Worm (Caenorhabditis elegans) whole organism, L4 larva: Measurements from ENCODE around the gene dnj-5.
A peak's percentile ranks its signal among the peaks of the same experiment; 100 is the strongest.

Source experiments
- D1046.2 ChIP-seq: fragments of 200-800 bp; sonication (Bioruptor generic); IDR thresholded peaks from 2 replicates; pipeline ENCODE4 v1.3.6; 2022; ENCODE audit warnings: missing genetic modification characterization, missing compliant biosample characterization
- F10B5.3 ChIP-seq: sonication (generic microtip); optimal IDR thresholded peaks from 2 replicates; lab custom pipeline; 2016; ENCODE audit warnings: mild to moderate bottlenecking, missing genetic modification characterization, missing compliant biosample characterization
- F26F4.8 ChIP-seq: fragments of 200-800 bp; sonication (Bioruptor generic); conservative IDR thresholded peaks from 2 replicates; pipeline ENCODE4 v1.3.6; 2022; ENCODE audit warnings: missing genetic modification characterization, missing compliant biosample characterization
- F37D6.2 ChIP-seq: sonication (generic microtip); optimal IDR thresholded peaks from 2 replicates; lab custom pipeline; 2016; ENCODE audit warnings: mild to moderate bottlenecking, missing genetic modification characterization, missing compliant biosample characterization
- F44E2.7 ChIP-seq: fragments of 200-800 bp; sonication (Bioruptor generic); IDR thresholded peaks from 2 replicates; pipeline ENCODE4 v2.1.2; 2022; ENCODE audit warnings: missing genetic modification characterization, missing compliant biosample characterization
- T20F7.1 ChIP-seq: fragments of 200-800 bp; sonication (Bioruptor generic); optimal IDR thresholded peaks from 2 replicates; lab custom pipeline; 2018; ENCODE audit warnings: mild to moderate bottlenecking, missing genetic modification characterization, missing compliant biosample characterization
- T26A8.4 ChIP-seq: fragments of 200-800 bp; sonication (Bioruptor generic); IDR thresholded peaks from 2 replicates; pipeline ENCODE4 v1.3.6; 2022; ENCODE audit warnings: missing genetic modification characterization, missing compliant biosample characterization
- Y105C5A.15 ChIP-seq: fragments of 200-800 bp; sonication (Bioruptor generic); IDR thresholded peaks from 2 replicates; pipeline ENCODE4 v1.3.6; 2022; ENCODE audit warnings: missing genetic modification characterization, missing compliant biosample characterization
- Y48G9A.11 ChIP-seq: fragments of 200-800 bp; sonication (Bioruptor generic); IDR thresholded peaks from 2 replicates; pipeline ENCODE4 v1.3.6; 2022; ENCODE audit warnings: missing genetic modification reagents, missing genetic modification characterization, missing compliant biosample characterization
- aha-1 ChIP-seq: fragments of 150-350 bp; peaks from one replicate; lab custom pipeline; 2014; ENCODE audit warnings: missing biosample characterization, missing genetic modification characterization
- aly-2 ChIP-seq: sonication (generic microtip); optimal IDR thresholded peaks from 2 replicates; lab custom pipeline; 2018; ENCODE audit warnings: missing biosample characterization, missing genetic modification characterization
- ama-1 ChIP-seq: fragments of 150-350 bp; optimal IDR thresholded peaks from 2 replicates; lab custom pipeline; 2014; ENCODE audit warnings: inconsistent platforms, mixed read lengths
- ces-1 ChIP-seq: fragments of 150-350 bp; sonication (generic microtip); optimal IDR thresholded peaks from 4 replicates; lab custom pipeline; 2014; ENCODE audit warnings: missing biosample characterization, missing genetic modification reagents, missing genetic modification characterization
- daf-16 ChIP-seq, 3 experiments: sonication (generic microtip); optimal IDR thresholded peaks; 2 replicates each; lab custom pipeline; 2016 to 2017; ENCODE audit warnings: missing genetic modification characterization in 3 of 3, missing genetic modification reagents in 3 of 3, mild to moderate bottlenecking in 2 of 3, missing compliant biosample characterization in 2 of 3, missing biosample characterization in 1 of 3, moderate library complexity in 1 of 3
- dmd-6 ChIP-seq: fragments of 200-800 bp; sonication (Bioruptor generic); IDR thresholded peaks from 2 replicates; pipeline ENCODE4 v1.3.6; 2022; ENCODE audit warnings: missing genetic modification reagents, missing genetic modification characterization, missing compliant biosample characterization
- dmd-8 ChIP-seq: fragments of 200-800 bp; sonication (Bioruptor generic); IDR thresholded peaks from 2 replicates; pipeline ENCODE4 v1.3.6; 2022; ENCODE audit warnings: missing genetic modification characterization, missing compliant biosample characterization
- dmd-9 ChIP-seq: fragments of 200-800 bp; sonication (Bioruptor generic); IDR thresholded peaks from 2 replicates; pipeline ENCODE4 v1.3.6; 2022; ENCODE audit warnings: missing genetic modification reagents, missing genetic modification characterization, missing compliant biosample characterization
- duxl-1 ChIP-seq: sonication (generic microtip); optimal IDR thresholded peaks from 2 replicates; lab custom pipeline; 2016; ENCODE audit warnings: mild to moderate bottlenecking, missing genetic modification characterization, moderate library complexity, missing compliant biosample characterization; ENCODE audit not compliant: poor library complexity
- dve-1 ChIP-seq: sonication (generic microtip); optimal IDR thresholded peaks from 2 replicates; lab custom pipeline; 2017; ENCODE audit warnings: antibody characterized with exemption, mild to moderate bottlenecking, missing genetic modification characterization, missing compliant biosample characterization; ENCODE audit not compliant: insufficient read depth
- egl-43 ChIP-seq: fragments of 200-800 bp; sonication (Bioruptor generic); IDR thresholded peaks from 2 replicates; pipeline ENCODE4 v1.3.6; 2022; ENCODE audit warnings: missing genetic modification reagents, missing genetic modification characterization, missing compliant biosample characterization
- hif-1 ChIP-seq, 2 experiments: sonication (generic microtip); optimal IDR thresholded peaks; 2 replicates each; lab custom pipeline; 2016 to 2017; ENCODE audit warnings: missing compliant biosample characterization in 2 of 2, missing genetic modification characterization in 2 of 2, missing genetic modification reagents in 2 of 2, missing genotype in 2 of 2, mild to moderate bottlenecking in 1 of 2
- hlh-11 ChIP-seq: fragments of 200-800 bp; sonication (Bioruptor generic); optimal IDR thresholded peaks from 2 replicates; lab custom pipeline; 2018; ENCODE audit warnings: mild to moderate bottlenecking, missing genetic modification characterization, missing compliant biosample characterization
- hlh-30 ChIP-seq: sonication (generic microtip); optimal IDR thresholded peaks from 2 replicates; lab custom pipeline; 2017; ENCODE audit warnings: antibody characterized with exemption, mild to moderate bottlenecking, missing genetic modification characterization, missing compliant biosample characterization; ENCODE audit not compliant: insufficient read depth
- lin-13 ChIP-seq: fragments of 150-350 bp; optimal IDR thresholded peaks from 2 replicates; lab custom pipeline; 2014; ENCODE audit warnings: missing biosample characterization, missing genetic modification reagents, missing genetic modification characterization
- lin-29 ChIP-seq: fragments of 200-800 bp; sonication (Bioruptor generic); IDR thresholded peaks from 2 replicates; pipeline ENCODE4 v1.3.6; 2022; ENCODE audit warnings: missing genetic modification reagents, missing genetic modification characterization, missing compliant biosample characterization
- lsy-2 ChIP-seq, 2 experiments: fragments of 150-350 bp in 1 of 2; sonication (generic microtip) in 1 of 2; optimal IDR thresholded peaks; 2 replicates each; lab custom pipeline; 2014 to 2017; ENCODE audit warnings: missing biosample characterization in 2 of 2, missing genetic modification characterization in 2 of 2
- madf-5 ChIP-seq, 2 experiments: fragments of 200-800 bp; sonication (Bioruptor generic); IDR thresholded peaks; 2 replicates each; pipeline ENCODE4 v1.3.6; 2022; ENCODE audit warnings: missing compliant biosample characterization in 2 of 2, missing genetic modification characterization in 2 of 2
- madf-9 ChIP-seq: fragments of 200-800 bp; sonication (Bioruptor generic); conservative IDR thresholded peaks from 2 replicates; pipeline ENCODE4 v1.3.6; 2022; ENCODE audit warnings: missing genetic modification reagents, missing genetic modification characterization, missing compliant biosample characterization
- mep-1 ChIP-seq: fragments of 150-350 bp; sonication (generic microtip); optimal IDR thresholded peaks from 3 replicates; lab custom pipeline; 2014; ENCODE audit warnings: missing biosample characterization, missing genetic modification characterization
- mes-2 ChIP-seq: sonication (generic microtip); optimal IDR thresholded peaks from 2 replicates; lab custom pipeline; 2016; ENCODE audit warnings: missing genotype, mild to moderate bottlenecking, missing genetic modification characterization, missing compliant biosample characterization; ENCODE audit not compliant: poor library complexity, severe bottlenecking
- nhr-28 ChIP-seq: fragments of 150-350 bp; optimal IDR thresholded peaks from 2 replicates; lab custom pipeline; 2014; ENCODE audit warnings: missing biosample characterization, missing genetic modification characterization
- nhr-41 ChIP-seq: fragments of 200-800 bp; sonication (Bioruptor generic); IDR thresholded peaks from 2 replicates; pipeline ENCODE4 v1.3.6; 2022; ENCODE audit warnings: missing genetic modification reagents, missing genetic modification characterization, missing compliant biosample characterization
- nhr-6 ChIP-seq: fragments of 150-350 bp; optimal IDR thresholded peaks from 2 replicates; lab custom pipeline; 2014; ENCODE audit warnings: missing biosample characterization, missing genetic modification characterization
- nhr-76 ChIP-seq: fragments of 150-350 bp; optimal IDR thresholded peaks from 2 replicates; lab custom pipeline; 2014; ENCODE audit warnings: missing biosample characterization, missing genetic modification characterization
- php-3 ChIP-seq: fragments of 200-800 bp; sonication (Bioruptor generic); IDR thresholded peaks from 2 replicates; pipeline ENCODE4 v1.3.6; 2022; ENCODE audit warnings: missing genetic modification reagents, missing genetic modification characterization, missing compliant biosample characterization
- pqm-1 ChIP-seq: sonication (generic microtip); optimal IDR thresholded peaks from 2 replicates; lab custom pipeline; 2017; ENCODE audit warnings: missing biosample characterization, missing genetic modification characterization
- skn-1 ChIP-seq: fragments of 150-350 bp; optimal IDR thresholded peaks from 2 replicates; lab custom pipeline; 2014; ENCODE audit warnings: missing biosample characterization, missing genetic modification characterization
- snpc-1.2 ChIP-seq: fragments of 200-800 bp; sonication (Bioruptor generic); IDR thresholded peaks from 2 replicates; pipeline ENCODE4 v1.3.6; 2022; ENCODE audit warnings: missing genetic modification reagents, missing genetic modification characterization, missing compliant biosample characterization
- snpc-4 ChIP-seq: fragments of 150-350 bp; optimal IDR thresholded peaks from 2 replicates; lab custom pipeline; 2014; ENCODE audit warnings: missing biosample characterization, missing genetic modification characterization
- spr-1 ChIP-seq: sonication (generic microtip); optimal IDR thresholded peaks from 2 replicates; lab custom pipeline; 2016; ENCODE audit warnings: mild to moderate bottlenecking, missing genetic modification characterization, missing compliant biosample characterization
- tra-1 ChIP-seq: fragments of 200-800 bp; sonication (Bioruptor generic); IDR thresholded peaks from 2 replicates; pipeline ENCODE4 v1.3.6; 2022; ENCODE audit warnings: missing genetic modification reagents, missing genetic modification characterization, missing compliant biosample characterization
- unc-39 ChIP-seq: sonication (generic microtip); optimal IDR thresholded peaks from 2 replicates; lab custom pipeline; 2017; ENCODE audit warnings: missing biosample characterization, missing genetic modification characterization
- vab-7 ChIP-seq: fragments of 200-800 bp; sonication (Bioruptor generic); IDR thresholded peaks from 2 replicates; pipeline ENCODE4 v1.3.6; 2022; ENCODE audit warnings: missing genetic modification reagents, missing genetic modification characterization, missing compliant biosample characterization
- zag-1 ChIP-seq: fragments of 150-350 bp; optimal IDR thresholded peaks from 2 replicates; lab custom pipeline; 2014; ENCODE audit warnings: missing biosample characterization, missing genetic modification characterization
- zfp-2 ChIP-seq: sonication (generic microtip); optimal IDR thresholded peaks from 2 replicates; lab custom pipeline; 2016; ENCODE audit warnings: mild to moderate bottlenecking, missing genetic modification characterization, missing compliant biosample characterization
- zip-2 ChIP-seq: fragments of 150-350 bp; optimal IDR thresholded peaks from 2 replicates; lab custom pipeline; 2014; ENCODE audit warnings: missing biosample characterization, missing genetic modification characterization
- ztf-7 ChIP-seq: fragments of 150-350 bp; optimal IDR thresholded peaks from 2 replicates; lab custom pipeline; 2014; ENCODE audit warnings: missing biosample characterization, missing genetic modification characterization

The dnj-5 gene

DNA sequence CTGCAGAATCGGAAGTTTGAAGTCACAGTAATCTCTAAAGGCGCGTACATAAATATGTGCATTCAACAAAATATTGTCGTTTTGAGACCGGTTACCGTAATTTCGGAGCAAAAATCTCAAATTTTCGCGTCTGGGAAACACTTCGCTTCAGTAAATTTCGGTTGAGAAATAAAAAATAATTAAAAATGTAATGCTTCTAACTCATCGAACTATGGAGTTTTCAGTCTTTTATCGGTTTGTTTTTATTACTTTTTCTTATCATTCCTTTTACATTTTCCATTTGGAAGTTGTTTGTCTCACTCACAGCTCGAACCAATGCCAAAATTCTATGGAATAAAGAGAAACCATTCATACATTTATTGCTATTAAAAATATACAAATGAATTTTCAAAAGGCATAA is 30.1 kb upstream of the dnj-5 start (continued):
- TF ChIP-seq zip-2 (tag; lab: Kevin White, UChicago) (no peak), nhr-6 (tag; lab: Kevin White, UChicago) (no peak), zag-1 (tag; lab: Kevin White, UChicago) (no peak), T26A8.4 (GFP tag; lab: Robert Waterston, UW) (peak; percentile 79), F37D6.2 (tag; lab: Kevin White, UChicago) (no peak), mep-1 (tag; lab: Kevin White, UChicago) (peak; percentile 90), vab-7 (GFP tag; lab: Robert Waterston, UW) (no peak), madf-5 (GFP tag; IDR thresholded peaks at IDR 0.05; lab: Robert Waterston, UW) (no peak), hlh-30 (peak; percentile 22), dmd-6 (GFP tag; lab: Robert Waterston, UW) (peak; percentile 33; the same call in 1 of the 2 replicates), unc-39 (no peak), duxl-1 (tag; lab: Kevin White, UChicago) (peak; percentile 34), nhr-76 (tag; lab: Kevin White, UChicago) (peak; percentile 8), spr-1 (tag; lab: Kevin White, UChicago) (peak; percentile 7), F44E2.7 (GFP tag; lab: Robert Waterston, UW) (no peak), Y48G9A.11 (GFP tag; lab: Robert Waterston, UW) (0 out of 2 replicates have a peak, but pooled peaks have one; percentile 45), snpc-1.2 (no peak), tra-1 (GFP tag; lab: Robert Waterston, UW) (no peak), ama-1 (lab: Kevin White, UChicago) (peak; percentile 12), egl-43 (GFP tag; lab: Robert Waterston, UW) (no peak), lsy-2 (tag; optimal IDR thresholded peaks at IDR 0.05; lab: Kevin White, UChicago) (peak; percentile 52 to 70), lin-29 (GFP tag; lab: Robert Waterston, UW) (0 out of 2 replicates have a peak, but pooled peaks have one; percentile 35), F26F4.8 (GFP tag; lab: Robert Waterston, UW) (no peak), T20F7.1 (peak; percentile 69), zfp-2 (no peak), mes-2 (tag; lab: Kevin White, UChicago) (peak; percentile 42), aly-2 (tag; lab: Kevin White, UChicago) (no peak), aha-1 (tag; lab: Kevin White, UChicago) (peak; percentile 33)

DNA sequence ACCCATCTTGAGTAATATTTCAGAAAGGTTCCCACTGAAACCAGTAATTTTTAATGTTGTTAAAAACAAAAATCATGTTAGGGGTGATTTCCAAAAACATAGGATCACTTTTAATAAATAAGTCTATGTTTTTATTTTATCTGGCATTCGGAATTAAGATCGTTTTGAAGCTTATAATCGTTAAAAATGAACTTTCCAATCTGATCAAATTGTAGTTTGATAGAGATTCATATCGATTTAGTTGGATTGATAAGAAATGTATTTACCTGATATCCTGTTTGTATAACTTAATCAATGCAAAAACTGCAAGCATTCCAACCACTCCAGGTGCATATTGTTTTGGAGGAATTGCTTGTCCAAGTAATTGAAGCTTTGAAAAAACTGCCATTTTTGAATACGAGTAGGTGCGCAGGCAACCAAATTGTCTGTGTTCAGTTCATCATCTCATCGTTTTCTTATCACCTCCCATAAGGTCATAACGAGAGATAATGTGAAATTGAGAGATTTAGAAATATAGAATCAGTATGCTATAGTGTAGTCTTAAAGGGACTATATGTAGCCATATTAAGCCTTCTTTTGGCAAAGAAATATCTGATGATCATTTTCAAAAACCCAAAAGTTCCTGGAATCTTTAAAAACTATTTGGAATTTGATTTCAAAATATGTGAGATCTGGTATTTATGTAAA is 29.4 kb upstream of the dnj-5 start, which contains the start of gene pmp-2:
TSS of gene pmp-2 (minus strand) at position 487 of the 687 bp plus-strand sequence.
- TF ChIP-seq nhr-28 (tag; lab: Kevin White, UChicago): peak; percentile 75
- TF ChIP-seq dmd-6 (GFP tag; lab: Robert Waterston, UW): 0 out of 2 replicates have a peak, but pooled peaks have one; percentile 14
- no peak for TF ChIP-seq skn-1 (tag; lab: Kevin White, UChicago)
- 0 out of 2 replicates have a peak, but pooled peaks have one; percentile 21 for TF ChIP-seq nhr-41 (GFP tag; lab: Robert Waterston, UW)
- no peak for TF ChIP-seq daf-16 (GFP tag; optimal IDR thresholded peaks at IDR 0.05; lab: Kevin White, UChicago)
- peak; percentile 23 for TF ChIP-seq daf-16 (tag; optimal IDR thresholded peaks at IDR 0.05; lab: Kevin White, UChicago)
- TF ChIP-seq pqm-1: peak; percentile 29
- TF ChIP-seq lin-13 (GFP tag; lab: Kevin White, UChicago): no peak
- TF ChIP-seq hlh-11 (tag; lab: Kevin White, UChicago): peak; percentile 1
- TF ChIP-seq ztf-7 (tag; lab: Kevin White, UChicago): no peak

DNA sequence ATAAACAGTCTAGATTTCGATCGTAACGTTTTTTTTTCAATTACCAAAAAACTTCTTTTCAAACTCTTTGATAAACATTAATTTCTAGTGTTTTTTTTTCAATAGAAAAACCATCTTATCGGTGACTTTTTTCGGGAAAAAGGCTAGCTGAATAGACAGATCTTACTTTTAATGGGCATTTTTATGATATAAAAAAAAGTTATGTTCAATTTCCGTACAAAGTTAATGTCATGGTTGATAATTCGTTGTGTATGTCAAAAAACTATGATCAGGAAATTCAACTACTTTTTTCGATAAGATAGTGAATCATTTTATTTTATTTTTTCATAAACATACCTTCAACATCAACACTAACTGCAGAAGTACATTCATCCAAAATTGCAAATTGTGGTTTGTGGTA is 26.5 kb upstream of the dnj-5 start:
- TF ChIP-seq F10B5.3 (no peak), dmd-8 (GFP tag; lab: Robert Waterston, UW) (no peak), lsy-2 (tag; optimal IDR thresholded peaks at IDR 0.05; lab: Kevin White, UChicago) (no peak), php-3 (GFP tag; lab: Robert Waterston, UW) (peak; percentile 84), daf-16 (GFP tag; optimal IDR thresholded peaks at IDR 0.05; lab: Kevin White, UChicago) (no peak), daf-16 (tag; optimal IDR thresholded peaks at IDR 0.05; lab: Kevin White, UChicago) (peak; percentile 58), madf-9 (GFP tag; lab: Robert Waterston, UW) (no peak), dve-1 (tag; lab: Kevin White, UChicago) (peak; percentile 37), dmd-9 (GFP tag; lab: Robert Waterston, UW) (no peak), ces-1 (GFP tag; lab: Kevin White, UChicago) (no peak), hif-1 (tag; optimal IDR thresholded peaks at IDR 0.05; lab: Kevin White, UChicago) (no peak), Y105C5A.15 (GFP tag; lab: Robert Waterston, UW) (no peak), D1046.2 (GFP tag; lab: Robert Waterston, UW) (no peak), pqm-1 (peak; percentile 29), nhr-41 (GFP tag; lab: Robert Waterston, UW) (no peak), snpc-4 (tag; lab: Kevin White, UChicago) (no peak)
